Worm (Caenorhabditis elegans) whole organism, early embryonic: Measurements from ENCODE around the gene xpc-1.

Experiments used
- F13C5.2 ChIP-seq: sonication (generic microtip); optimal IDR thresholded peaks from 2 replicates; lab custom pipeline; 2017; ENCODE audit warnings: mild to moderate bottlenecking, missing genetic modification characterization, inconsistent platforms, missing compliant biosample characterization
- aly-1 ChIP-seq: sonication (generic microtip); optimal IDR thresholded peaks from 2 replicates; lab custom pipeline; 2016; ENCODE audit warnings: missing genetic modification characterization, missing compliant biosample characterization
- ama-1 ChIP-seq: fragments of 150-350 bp; optimal IDR thresholded peaks from 2 replicates; lab custom pipeline; 2014
- ceh-13 ChIP-seq: fragments of 200-800 bp; sonication (Bioruptor generic); optimal IDR thresholded peaks from 2 replicates; lab custom pipeline; 2018; ENCODE audit warnings: mild to moderate bottlenecking, missing genetic modification characterization, missing compliant biosample characterization
- flt-1 ChIP-seq: fragments of 200-800 bp; sonication (Bioruptor generic); IDR thresholded peaks from 2 replicates; pipeline ENCODE4 v1.3.6; 2022; ENCODE audit warnings: missing genetic modification characterization, missing compliant biosample characterization
- hmg-4 ChIP-seq: fragments of 200-800 bp; sonication (Bioruptor generic); optimal IDR thresholded peaks from 2 replicates; lab custom pipeline; 2018; ENCODE audit warnings: mild to moderate bottlenecking, missing genetic modification characterization, missing compliant biosample characterization
- hnd-1 ChIP-seq: sonication (generic microtip); optimal IDR thresholded peaks from 2 replicates; lab custom pipeline; 2016; ENCODE audit warnings: missing genetic modification characterization, missing compliant biosample characterization
- pes-1 ChIP-seq: fragments of 200-800 bp; sonication (Bioruptor generic); IDR thresholded peaks from 2 replicates; pipeline ENCODE4 v1.3.6; 2022; ENCODE audit warnings: missing genetic modification reagents, missing genetic modification characterization, missing compliant biosample characterization
- scrt-1 ChIP-seq: fragments of 200-800 bp; sonication (Bioruptor generic); IDR thresholded peaks from 2 replicates; pipeline ENCODE4 v1.3.6; 2022; ENCODE audit warnings: missing genetic modification characterization, missing compliant biosample characterization
- sea-1 ChIP-seq: fragments of 200-800 bp; sonication (Bioruptor generic); conservative IDR thresholded peaks from 2 replicates; pipeline ENCODE4 v1.3.6; 2022; ENCODE audit warnings: missing genetic modification characterization, missing compliant biosample characterization
- tbx-11 ChIP-seq: fragments of 200-800 bp; sonication (Bioruptor generic); IDR thresholded peaks from 2 replicates; pipeline ENCODE4 v1.3.6; 2022; ENCODE audit warnings: missing genetic modification characterization, missing compliant biosample characterization
- tbx-37 ChIP-seq: fragments of 200-800 bp; sonication (Bioruptor generic); conservative IDR thresholded peaks from 2 replicates; pipeline ENCODE4 v1.3.6; 2022; ENCODE audit warnings: missing genetic modification reagents, missing genetic modification characterization, missing compliant biosample characterization
- tra-4 ChIP-seq: sonication (generic microtip); optimal IDR thresholded peaks from 2 replicates; lab custom pipeline; 2017; ENCODE audit warnings: missing genetic modification characterization, missing compliant biosample characterization

DNA sequence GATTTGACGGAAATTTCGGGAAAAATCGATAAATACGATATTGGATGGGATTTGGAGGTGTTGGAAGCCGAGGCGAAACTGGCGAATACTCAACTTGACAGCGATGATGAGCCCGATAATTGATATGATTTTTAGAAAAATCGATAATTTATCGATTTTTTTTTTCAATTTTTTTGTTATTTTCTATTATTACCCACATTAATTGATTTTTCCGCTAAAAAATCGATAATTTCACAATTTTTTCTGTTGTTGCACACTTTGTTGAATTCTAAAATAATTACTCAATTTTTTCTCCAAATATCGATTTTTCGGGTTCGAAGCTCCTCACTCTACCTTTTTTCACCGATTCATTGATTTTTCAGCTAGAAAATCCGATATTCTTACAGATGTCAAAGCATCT is 23.5 kb upstream of the xpc-1 start, which contains the start of gene Y48A5A.3:
- TF ChIP-seq sea-1 (GFP tag; lab: Robert Waterston, UW) (no peak), tra-4 (tag; lab: Kevin White, UChicago) (no peak), ama-1 (lab: Kevin White, UChicago) (no peak), aly-1 (no peak), ceh-13 (GFP tag; lab: Kevin White, UChicago) (no peak), pes-1 (GFP tag; lab: Robert Waterston, UW) (no peak), F13C5.2 (tag; lab: Kevin White, UChicago) (no peak), hmg-4 (no peak), hnd-1 (tag; lab: Kevin White, UChicago) (no peak), tbx-11 (GFP tag; lab: Robert Waterston, UW) (no peak), scrt-1 (GFP tag; lab: Robert Waterston, UW) (no peak), flt-1 (GFP tag; lab: Robert Waterston, UW) (no peak), tbx-37 (GFP tag; lab: Robert Waterston, UW) (no peak)
